Worm (Caenorhabditis elegans) whole organism, L1 larva: ENCODE results near the gene mig-10.

Experiments used
- C16A3.4 ChIP-seq: fragments of 150-350 bp; optimal IDR thresholded peaks from 2 replicates; lab custom pipeline; 2014; ENCODE audit warnings: missing biosample characterization, missing genetic modification characterization
- F16B12.6 ChIP-seq: fragments of 150-350 bp; optimal IDR thresholded peaks from 2 replicates; lab custom pipeline; 2014; ENCODE audit warnings: missing biosample characterization, missing genetic modification characterization
- Y116A8C.19 ChIP-seq: sonication (generic microtip); optimal IDR thresholded peaks from 2 replicates; lab custom pipeline; 2016; ENCODE audit warnings: missing compliant biosample characterization, missing genetic modification characterization, borderline replicate concordance
- aly-2 ChIP-seq: fragments of 150-350 bp; optimal IDR thresholded peaks from 2 replicates; lab custom pipeline; 2014; ENCODE audit warnings: missing biosample characterization, missing genetic modification characterization
- ama-1 ChIP-seq: fragments of 150-350 bp; optimal IDR thresholded peaks from 2 replicates; lab custom pipeline; 2014
- blmp-1 ChIP-seq: fragments of 150-350 bp; optimal IDR thresholded peaks from 2 replicates; lab custom pipeline; 2014; ENCODE audit warnings: missing biosample characterization, missing genetic modification characterization
- ceh-63 ChIP-seq: fragments of 200-800 bp; sonication (Bioruptor generic); optimal IDR thresholded peaks from 2 replicates; lab custom pipeline; 2018; ENCODE audit warnings: mild to moderate bottlenecking, missing genetic modification characterization, missing compliant biosample characterization
- ceh-8 ChIP-seq: fragments of 200-800 bp; sonication (Bioruptor generic); optimal IDR thresholded peaks from 2 replicates; lab custom pipeline; 2018; ENCODE audit warnings: mild to moderate bottlenecking, missing genetic modification characterization, moderate library complexity, missing compliant biosample characterization
- ceh-88 ChIP-seq: fragments of 200-800 bp; sonication (Bioruptor generic); IDR thresholded peaks from 2 replicates; pipeline ENCODE4 v1.3.6; 2022; ENCODE audit warnings: missing genetic modification characterization, missing compliant biosample characterization
- ceh-90 ChIP-seq: sonication (generic microtip); optimal IDR thresholded peaks from 2 replicates; lab custom pipeline; 2016; ENCODE audit warnings: missing genetic modification characterization, missing compliant biosample characterization
- ces-1 ChIP-seq: fragments of 150-350 bp; optimal IDR thresholded peaks from 2 replicates; lab custom pipeline; 2014; ENCODE audit warnings: missing biosample characterization, missing genetic modification reagents, missing genetic modification characterization
- dpl-1 ChIP-seq, 3 experiments: fragments of 150-350 bp in 2 of 3; sonication (generic microtip) in 1 of 3; optimal IDR thresholded peaks; 2 replicates each; lab custom pipeline; 2014 to 2017; ENCODE audit warnings: missing biosample characterization in 3 of 3, missing genetic modification characterization in 3 of 3, missing genetic modification reagents in 3 of 3
- efl-3 ChIP-seq: fragments of 200-800 bp; sonication (Bioruptor generic); optimal IDR thresholded peaks from 2 replicates; lab custom pipeline; 2018; ENCODE audit warnings: mild to moderate bottlenecking, missing genetic modification characterization, missing compliant biosample characterization
- egl-13 ChIP-seq: sonication (generic microtip); optimal IDR thresholded peaks from 2 replicates; lab custom pipeline; 2016; ENCODE audit warnings: missing genotype, missing genetic modification reagents, missing genetic modification characterization, missing compliant biosample characterization
- fkh-10 ChIP-seq: sonication (generic microtip); optimal IDR thresholded peaks from 2 replicates; lab custom pipeline; 2017; ENCODE audit warnings: missing biosample characterization, missing genetic modification reagents, missing genetic modification characterization
- fos-1 ChIP-seq: fragments of 150-350 bp; optimal IDR thresholded peaks from 2 replicates; lab custom pipeline; 2014; ENCODE audit warnings: missing biosample characterization, missing genetic modification characterization
- grh-1 ChIP-seq: fragments of 200-800 bp; sonication (Bioruptor generic); IDR thresholded peaks from 2 replicates; pipeline ENCODE4 v1.3.6; 2022; ENCODE audit warnings: missing genetic modification reagents, missing genetic modification characterization, missing compliant biosample characterization
- hlh-17 ChIP-seq: fragments of 200-800 bp; sonication (Bioruptor generic); optimal IDR thresholded peaks from 2 replicates; lab custom pipeline; 2018; ENCODE audit warnings: missing genetic modification characterization, mild to moderate bottlenecking, missing compliant biosample characterization, moderate library complexity, borderline replicate concordance
- hpl-2 ChIP-seq: fragments of 150-350 bp; optimal IDR thresholded peaks from 2 replicates; lab custom pipeline; 2014; ENCODE audit warnings: missing biosample characterization, missing genetic modification reagents, missing genetic modification characterization
- lin-13 ChIP-seq: fragments of 150-350 bp; optimal IDR thresholded peaks from 2 replicates; lab custom pipeline; 2014; ENCODE audit warnings: missing biosample characterization, missing genetic modification reagents, missing genetic modification characterization
- lin-14 ChIP-seq: fragments of 200-800 bp; sonication (Bioruptor generic); optimal IDR thresholded peaks from 2 replicates; lab custom pipeline; 2018; ENCODE audit warnings: mild to moderate bottlenecking, missing genetic modification characterization, moderate library complexity, missing compliant biosample characterization
- lin-15B ChIP-seq: fragments of 150-350 bp; sonication (generic microtip); optimal IDR thresholded peaks from 3 replicates; lab custom pipeline; 2014; ENCODE audit warnings: missing biosample characterization, missing genetic modification characterization
- lir-3 ChIP-seq: sonication (generic microtip); optimal IDR thresholded peaks from 2 replicates; lab custom pipeline; 2016; ENCODE audit warnings: mild to moderate bottlenecking, missing genetic modification characterization, moderate library complexity, missing compliant biosample characterization; ENCODE audit not compliant: poor library complexity
- lsy-2 ChIP-seq, 2 experiments: fragments of 150-350 bp; optimal IDR thresholded peaks; 2 replicates each; lab custom pipeline; 2014; ENCODE audit warnings: missing biosample characterization in 2 of 2, missing genetic modification characterization in 2 of 2
- mdl-1 ChIP-seq, 2 experiments: fragments of 150-350 bp; optimal IDR thresholded peaks; 2 replicates each; lab custom pipeline; 2014 to 2017; ENCODE audit warnings: missing biosample characterization in 2 of 2, missing genetic modification characterization in 2 of 2, inconsistent platforms in 1 of 2
- mep-1 ChIP-seq: fragments of 150-350 bp; optimal IDR thresholded peaks from 2 replicates; lab custom pipeline; 2014; ENCODE audit warnings: missing biosample characterization, missing genetic modification characterization
- nhr-11 ChIP-seq: fragments of 150-350 bp; optimal IDR thresholded peaks from 2 replicates; lab custom pipeline; 2014; ENCODE audit warnings: missing biosample characterization, missing genetic modification characterization
- nhr-12 ChIP-seq: sonication (generic microtip); optimal IDR thresholded peaks from 2 replicates; lab custom pipeline; 2017; ENCODE audit warnings: missing biosample characterization, missing genetic modification characterization
- nhr-19 ChIP-seq: fragments of 200-800 bp; sonication (Bioruptor generic); conservative IDR thresholded peaks from 2 replicates; pipeline ENCODE4 v1.3.6; 2022; ENCODE audit warnings: missing genetic modification characterization, missing compliant biosample characterization
- nhr-20 ChIP-seq: sonication (generic microtip); optimal IDR thresholded peaks from 2 replicates; lab custom pipeline; 2016; ENCODE audit warnings: mild to moderate bottlenecking, missing genetic modification characterization, missing compliant biosample characterization
- nhr-237 ChIP-seq: fragments of 150-350 bp; optimal IDR thresholded peaks from 2 replicates; lab custom pipeline; 2014; ENCODE audit warnings: missing biosample characterization, missing genetic modification characterization
- nhr-47 ChIP-seq: sonication (generic microtip); optimal IDR thresholded peaks from 2 replicates; lab custom pipeline; 2016; ENCODE audit warnings: mild to moderate bottlenecking, missing genetic modification characterization, moderate library complexity, missing compliant biosample characterization
- nhr-71 ChIP-seq: sonication (generic microtip); optimal IDR thresholded peaks from 2 replicates; lab custom pipeline; 2016; ENCODE audit warnings: mild to moderate bottlenecking, missing genetic modification characterization, moderate library complexity, missing compliant biosample characterization
- nhr-76 ChIP-seq: sonication (generic microtip); optimal IDR thresholded peaks from 2 replicates; lab custom pipeline; 2017; ENCODE audit warnings: missing biosample characterization, missing genetic modification characterization
- nhr-77 ChIP-seq: fragments of 150-350 bp; optimal IDR thresholded peaks from 2 replicates; lab custom pipeline; 2014; ENCODE audit warnings: missing biosample characterization, missing genetic modification characterization
- nhr-90 ChIP-seq: sonication (generic microtip); optimal IDR thresholded peaks from 2 replicates; lab custom pipeline; 2016; ENCODE audit warnings: mild to moderate bottlenecking, missing genetic modification characterization, missing compliant biosample characterization; ENCODE audit not compliant: poor library complexity
- pag-3 ChIP-seq: sonication (generic microtip); optimal IDR thresholded peaks from 2 replicates; lab custom pipeline; 2017; ENCODE audit warnings: missing genetic modification characterization, mild to moderate bottlenecking, missing compliant biosample characterization, antibody characterized with exemption, borderline replicate concordance; ENCODE audit not compliant: insufficient read depth
- pax-3 ChIP-seq: fragments of 200-800 bp; sonication (Bioruptor generic); optimal IDR thresholded peaks from 2 replicates; lab custom pipeline; 2018; ENCODE audit warnings: mild to moderate bottlenecking, missing genetic modification characterization, moderate library complexity, missing compliant biosample characterization
- pqm-1 ChIP-seq: sonication (generic microtip); optimal IDR thresholded peaks from 3 replicates; lab custom pipeline; 2017; ENCODE audit warnings: missing biosample characterization, missing genetic modification characterization
- rnt-1 ChIP-seq: sonication (generic microtip); optimal IDR thresholded peaks from 2 replicates; lab custom pipeline; 2016; ENCODE audit warnings: mild to moderate bottlenecking, missing genetic modification characterization, moderate library complexity, missing compliant biosample characterization
- skn-1 ChIP-seq: fragments of 150-350 bp; optimal IDR thresholded peaks from 2 replicates; lab custom pipeline; 2014; ENCODE audit warnings: missing biosample characterization, missing genetic modification characterization
- sptf-1 ChIP-seq: fragments of 150-350 bp; optimal IDR thresholded peaks from 2 replicates; lab custom pipeline; 2014; ENCODE audit warnings: missing biosample characterization, missing genetic modification characterization
- sup-37 ChIP-seq: fragments of 200-800 bp; sonication (Bioruptor generic); optimal IDR thresholded peaks from 2 replicates; lab custom pipeline; 2018; ENCODE audit warnings: mild to moderate bottlenecking, missing genetic modification characterization, missing compliant biosample characterization
- tbx-2 ChIP-seq: sonication (generic microtip); optimal IDR thresholded peaks from 2 replicates; lab custom pipeline; 2016; ENCODE audit warnings: missing genetic modification characterization, missing compliant biosample characterization
- tlp-1 ChIP-seq: fragments of 150-350 bp; optimal IDR thresholded peaks from 2 replicates; lab custom pipeline; 2014; ENCODE audit warnings: missing biosample characterization, missing genetic modification characterization
- unc-86 ChIP-seq: sonication (generic microtip); optimal IDR thresholded peaks from 2 replicates; lab custom pipeline; 2016; ENCODE audit warnings: missing genetic modification characterization, missing compliant biosample characterization
- unc-98 ChIP-seq: fragments of 200-800 bp; sonication (Bioruptor generic); IDR thresholded peaks from 2 replicates; pipeline ENCODE4 v1.3.6; 2022; ENCODE audit warnings: missing genetic modification characterization, missing compliant biosample characterization
- vab-15 ChIP-seq: sonication (generic microtip); optimal IDR thresholded peaks from 2 replicates; lab custom pipeline; 2017; ENCODE audit warnings: missing genotype, mild to moderate bottlenecking, missing genetic modification characterization, missing compliant biosample characterization
- xbp-1 ChIP-seq: sonication (generic microtip); optimal IDR thresholded peaks from 2 replicates; lab custom pipeline; 2016; ENCODE audit warnings: missing genetic modification characterization, missing compliant biosample characterization
- zag-1 ChIP-seq: fragments of 150-350 bp; optimal IDR thresholded peaks from 2 replicates; lab custom pipeline; 2014; ENCODE audit warnings: missing biosample characterization, missing genetic modification characterization
- zip-4 ChIP-seq: fragments of 200-800 bp; sonication (Bioruptor generic); optimal IDR thresholded peaks from 2 replicates; lab custom pipeline; 2018; ENCODE audit warnings: mild to moderate bottlenecking, missing genetic modification characterization, moderate library complexity, missing compliant biosample characterization
- ztf-4 ChIP-seq: fragments of 150-350 bp; optimal IDR thresholded peaks from 2 replicates; lab custom pipeline; 2014; ENCODE audit warnings: missing biosample characterization, missing genetic modification characterization

Gene mig-10

DNA sequence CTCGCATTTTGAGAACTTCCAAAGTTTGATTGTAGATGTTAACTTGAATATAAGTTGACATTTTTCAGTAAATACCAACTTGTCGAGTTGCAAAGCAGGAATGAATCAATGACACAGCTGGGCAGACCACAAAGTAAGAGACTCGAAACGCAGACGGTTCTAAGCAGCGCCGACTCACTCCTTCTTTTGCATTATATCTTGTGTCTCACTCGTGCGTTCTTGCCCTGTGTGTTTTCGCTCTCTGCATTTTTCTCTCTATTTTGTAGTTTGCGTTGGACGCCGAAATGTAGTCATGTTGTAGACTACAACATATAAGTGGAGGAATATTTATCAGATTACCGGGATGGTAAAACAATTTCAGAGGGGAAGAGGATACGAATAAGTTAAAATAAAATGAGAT lies 36.1 kb upstream of the mig-10 start, which contains the start of gene C02F5.12 (continued):
- no peak for TF ChIP-seq vab-15 (tag; lab: Kevin White, UChicago)
- TF ChIP-seq lsy-2 (tag; optimal IDR thresholded peaks at IDR 0.05; lab: Kevin White, UChicago) = peak; percentile 11 to 32
- no peak for TF ChIP-seq nhr-19 (GFP tag; lab: Robert Waterston, UW)
- no peak for TF ChIP-seq tlp-1 (tag; lab: Kevin White, UChicago)
- no peak for TF ChIP-seq sup-37 (GFP tag; lab: Kevin White, UChicago)
- TF ChIP-seq fkh-10 (GFP tag; lab: Kevin White, UChicago) = no peak
- TF ChIP-seq grh-1 (GFP tag; lab: Robert Waterston, UW) = no peak
- no peak for TF ChIP-seq skn-1 (tag; lab: Kevin White, UChicago)
- no peak for TF ChIP-seq C16A3.4
- no peak for TF ChIP-seq ceh-88
- TF ChIP-seq lin-13 = no peak
- peak; percentile 11 for TF ChIP-seq rnt-1 (tag; lab: Kevin White, UChicago)
- no peak for TF ChIP-seq Y116A8C.19 (tag; lab: Kevin White, UChicago)
- TF ChIP-seq nhr-11 = no peak
- TF ChIP-seq ceh-90 (tag; lab: Kevin White, UChicago) = no peak
- no peak for TF ChIP-seq zip-4
- no peak for TF ChIP-seq zag-1
- no peak for TF ChIP-seq fos-1 (tag; lab: Kevin White, UChicago)
- no peak for TF ChIP-seq xbp-1 (tag; lab: Kevin White, UChicago)
- TF ChIP-seq nhr-20 (tag; lab: Kevin White, UChicago) = peak; percentile 60
- TF ChIP-seq unc-86 = no peak
- no peak for TF ChIP-seq nhr-76 (tag; lab: Kevin White, UChicago)
- TF ChIP-seq nhr-47 (tag; lab: Kevin White, UChicago) = no peak
- peak; percentile 64 for TF ChIP-seq blmp-1 (tag; lab: Kevin White, UChicago)
- TF ChIP-seq lir-3 (tag; lab: Kevin White, UChicago) = no peak
- peak; percentile 32 for TF ChIP-seq lin-14 (GFP tag; lab: Kevin White, UChicago)
- no peak for TF ChIP-seq nhr-237 (tag; lab: Kevin White, UChicago)
- TF ChIP-seq nhr-12 (tag; lab: Kevin White, UChicago) = no peak
- no peak for TF ChIP-seq pqm-1 (tag; lab: Kevin White, UChicago)
- TF ChIP-seq pag-3 = no peak
- no peak for TF ChIP-seq ceh-8 (GFP tag; lab: Kevin White, UChicago)
- peak; percentile 51 for TF ChIP-seq nhr-71 (tag; lab: Kevin White, UChicago)
- TF ChIP-seq nhr-90 = peak; percentile 15
- TF ChIP-seq sptf-1 = no peak
- no peak for TF ChIP-seq efl-3 (GFP tag; lab: Kevin White, UChicago)
- no peak for TF ChIP-seq ceh-63
- no peak for TF ChIP-seq egl-13
- peak; percentile 63 for TF ChIP-seq mep-1 (tag; lab: Kevin White, UChicago)
- TF ChIP-seq tbx-2 = no peak
- TF ChIP-seq pax-3 (tag; lab: Kevin White, UChicago) = no peak

DNA sequence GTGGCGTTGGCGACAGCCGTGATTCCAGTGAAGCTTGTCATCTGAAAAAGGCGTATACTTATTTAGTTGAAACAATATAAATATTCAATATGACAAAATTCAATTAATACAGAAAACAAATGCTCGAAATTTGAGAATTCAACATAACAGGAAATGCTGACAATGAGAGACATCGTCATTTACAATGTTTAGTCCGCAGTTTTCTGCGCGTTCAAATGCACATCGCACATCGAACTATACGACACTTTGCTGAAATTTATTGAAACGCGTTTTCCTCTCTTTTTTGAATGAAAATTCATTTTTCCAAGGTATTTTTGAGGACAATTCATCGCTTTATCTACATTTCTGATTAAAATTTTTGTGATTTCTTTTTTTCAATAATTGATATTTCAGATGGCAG lies 34.8 kb upstream of the mig-10 start, which contains the start of the genes pbs-6 and cids-1:
pbs-6 (minus strand) TSS at position 41 of the 400 bp plus-strand sequence.
cids-1 (plus strand) TSS at position 394 of the 400 bp plus-strand sequence.
- TF ChIP-seq lin-15B (tag; lab: Kevin White, UChicago) (no peak), zag-1 (no peak), F16B12.6 (tag; lab: Kevin White, UChicago) (peak; percentile 85), dpl-1 (GFP tag; optimal IDR thresholded peaks at IDR 0.05; lab: Kevin White, UChicago) (peak in 2 of 3 experiments; percentile 37 to 40), tbx-2 (no peak), ceh-88 (no peak), unc-86 (no peak), nhr-76 (tag; lab: Kevin White, UChicago) (no peak), nhr-77 (no peak), ces-1 (GFP tag; lab: Kevin White, UChicago) (no peak), mdl-1 (tag; optimal IDR thresholded peaks at IDR 0.05; lab: Kevin White, UChicago) (no peak), nhr-20 (tag; lab: Kevin White, UChicago) (no peak), hlh-17 (GFP tag; lab: Kevin White, UChicago) (no peak), efl-3 (GFP tag; lab: Kevin White, UChicago) (no peak), sptf-1 (no peak), hpl-2 (GFP tag; lab: Kevin White, UChicago) (no peak), zip-4 (no peak), aly-2 (tag; lab: Kevin White, UChicago) (no peak), ama-1 (lab: Kevin White, UChicago) (no peak), ztf-4 (tag; lab: Kevin White, UChicago) (no peak), nhr-11 (no peak), blmp-1 (tag; lab: Kevin White, UChicago) (no peak), unc-98 (GFP tag; lab: Robert Waterston, UW) (no peak), nhr-90 (no peak), Y116A8C.19 (tag; lab: Kevin White, UChicago) (no peak), pax-3 (tag; lab: Kevin White, UChicago) (no peak)
